Fruit fly (Drosophila melanogaster) whole organism, embryonic: Measurements from ENCODE around the gene Bet5.

ENCODE experiments used
- Antp ChIP-seq: fragments of 200-800 bp; sonication (Bioruptor generic); optimal IDR thresholded peaks from 3 replicates; lab custom pipeline; 2016; ENCODE audit warnings: missing biosample characterization, missing genetic modification characterization
- Atf6 ChIP-seq: fragments of 200-800 bp; sonication (Bioruptor generic); IDR thresholded peaks from 2 replicates; pipeline ENCODE4 v1.3.6; 2022; ENCODE audit warnings: missing biosample characterization, missing genetic modification characterization
- CG10274 ChIP-seq: fragments of 200-800 bp; sonication (Bioruptor generic); optimal IDR thresholded peaks from 3 replicates; lab custom pipeline; 2017; ENCODE audit warnings: missing biosample characterization, mild to moderate bottlenecking, missing genetic modification characterization
- CG12071 ChIP-seq: fragments of 200-800 bp; sonication (Bioruptor generic); optimal IDR thresholded peaks from 3 replicates; lab custom pipeline; 2018; ENCODE audit warnings: missing biosample characterization, mild to moderate bottlenecking, missing genetic modification characterization
- CG14014 ChIP-seq: fragments of 200-800 bp; sonication (Bioruptor generic); IDR thresholded peaks from 2 replicates; pipeline ENCODE4 v1.3.6; 2022; ENCODE audit warnings: missing biosample characterization, missing genetic modification characterization
- CG15601 ChIP-seq: fragments of 200-800 bp; sonication (Bioruptor generic); optimal IDR thresholded peaks from 3 replicates; lab custom pipeline; 2019; ENCODE audit warnings: missing biosample characterization, mild to moderate bottlenecking, missing genetic modification characterization, moderate library complexity
- CG17186 ChIP-seq: fragments of 200-800 bp; sonication (Bioruptor generic); optimal IDR thresholded peaks from 3 replicates; lab custom pipeline; 2017; ENCODE audit warnings: missing biosample characterization, missing genetic modification reagents, missing genetic modification characterization
- CG18476 ChIP-seq: fragments of 200-800 bp; sonication (Bioruptor generic); optimal IDR thresholded peaks from 2 replicates; lab custom pipeline; 2016; ENCODE audit warnings: missing biosample characterization, mild to moderate bottlenecking, missing genetic modification characterization
- CG34376 ChIP-seq: fragments of 200-800 bp; sonication (Bioruptor generic); optimal IDR thresholded peaks from 2 replicates; lab custom pipeline; 2018; ENCODE audit warnings: missing biosample characterization, mild to moderate bottlenecking, missing genetic modification characterization
- CG4360 ChIP-seq: fragments of 200-800 bp; sonication (Bioruptor generic); IDR thresholded peaks from 2 replicates; pipeline ENCODE4 v1.3.6; 2022; ENCODE audit warnings: missing biosample characterization, missing genetic modification characterization
- CG4404 ChIP-seq: fragments of 200-800 bp; sonication (Bioruptor generic); IDR thresholded peaks from 2 replicates; pipeline ENCODE4 v1.3.6; 2022; ENCODE audit warnings: missing biosample characterization, missing genetic modification characterization
- CG5180 ChIP-seq: fragments of 200-800 bp; sonication (Bioruptor generic); optimal IDR thresholded peaks from 3 replicates; lab custom pipeline; 2017; ENCODE audit warnings: missing biosample characterization, missing genetic modification characterization, mild to moderate bottlenecking, moderate library complexity, missing genetic modification reagents
- CG5953 ChIP-seq: fragments of 200-800 bp; sonication (Bioruptor generic); IDR thresholded peaks from 2 replicates; pipeline ENCODE4 v1.3.6; 2022; ENCODE audit warnings: missing biosample characterization, missing genetic modification characterization
- CG6683 ChIP-seq: fragments of 200-800 bp; sonication (Bioruptor generic); optimal IDR thresholded peaks from 2 replicates; lab custom pipeline; 2017; ENCODE audit warnings: missing biosample characterization, mild to moderate bottlenecking, missing genetic modification characterization, missing genetic modification reagents
- CG8924 ChIP-seq: fragments of 200-800 bp; optimal IDR thresholded peaks from 3 replicates; lab custom pipeline; 2019; ENCODE audit warnings: missing biosample characterization, mild to moderate bottlenecking, missing genetic modification characterization, moderate library complexity
- Ets97D ChIP-seq: fragments of 200-800 bp; sonication (Bioruptor generic); optimal IDR thresholded peaks from 3 replicates; lab custom pipeline; 2016; ENCODE audit warnings: missing biosample characterization, missing genetic modification characterization
- HLH4C ChIP-seq: fragments of 200-800 bp; sonication (Bioruptor generic); IDR thresholded peaks from 3 replicates; pipeline ENCODE4 v1.3.6; 2022; ENCODE audit warnings: missing biosample characterization, missing genetic modification characterization; ENCODE audit not compliant: partially characterized antibody
- Med ChIP-seq: fragments of 200-800 bp; sonication (Bioruptor generic); peaks from one replicate; lab custom pipeline; 2016; ENCODE audit warnings: missing biosample characterization, missing genetic modification characterization, mild to moderate bottlenecking, inconsistent platforms, moderate library complexity
- Meics ChIP-seq: fragments of 200-800 bp; sonication (Bioruptor generic); optimal IDR thresholded peaks from 2 replicates; lab custom pipeline; 2017; ENCODE audit warnings: missing biosample characterization, mild to moderate bottlenecking, missing genetic modification characterization
- NC2β ChIP-seq: fragments of 200-800 bp; sonication (Bioruptor generic); optimal IDR thresholded peaks from 2 replicates; lab custom pipeline; 2016; ENCODE audit warnings: missing biosample characterization, missing genetic modification characterization
- Pdp1 ChIP-seq, 2 experiments: fragments of 200-800 bp; sonication (Bioruptor generic); optimal IDR thresholded peaks; 3 replicates each; lab custom pipeline; 2016; ENCODE audit warnings: missing biosample characterization in 2 of 2, missing genetic modification characterization in 2 of 2, mild to moderate bottlenecking in 1 of 2, moderate library complexity in 1 of 2
- Six4 ChIP-seq: fragments of 200-800 bp; sonication (Bioruptor generic); optimal IDR thresholded peaks from 2 replicates; lab custom pipeline; 2016; ENCODE audit warnings: missing biosample characterization, missing genetic modification characterization
- Sry-β ChIP-seq: fragments of 200-800 bp; sonication (Bioruptor generic); optimal IDR thresholded peaks from 2 replicates; lab custom pipeline; 2018; ENCODE audit warnings: missing biosample characterization, mild to moderate bottlenecking, missing genetic modification characterization, moderate library complexity
- Sry-δ ChIP-seq: fragments of 200-800 bp; sonication (Bioruptor generic); optimal IDR thresholded peaks from 2 replicates; lab custom pipeline; 2016; ENCODE audit warnings: missing biosample characterization, missing genetic modification characterization
- Trl ChIP-seq, 3 experiments: fragments of >200 bp in 2 of 3; fragments of 200-800 bp in 1 of 3; sonication (Bioruptor generic) in 1 of 3; optimal IDR thresholded peaks; 2 replicates in 1 of 3; 3 replicates in 2 of 3; lab custom pipeline; 2016 to 2017; ENCODE audit warnings: missing biosample characterization in 1 of 3, missing genetic modification characterization in 1 of 3
- ato ChIP-seq: fragments of 200-800 bp; sonication (Bioruptor generic); IDR thresholded peaks from 2 replicates; pipeline ENCODE4 v1.3.6; 2022; ENCODE audit warnings: missing biosample characterization, missing genetic modification characterization; ENCODE audit not compliant: partially characterized antibody
- bbx ChIP-seq: fragments of 200-800 bp; sonication (Bioruptor generic); IDR thresholded peaks from 2 replicates; pipeline ENCODE4 v1.3.6; 2022; ENCODE audit warnings: missing biosample characterization, missing genetic modification characterization; ENCODE audit not compliant: partially characterized antibody
- bowl ChIP-seq: fragments of 200-800 bp; sonication (Bioruptor generic); IDR thresholded peaks from 2 replicates; pipeline ENCODE4 v1.3.6; 2022; ENCODE audit warnings: missing biosample characterization, missing genetic modification characterization
- chif ChIP-seq, 2 experiments: fragments of 200-800 bp; sonication (Bioruptor generic); optimal IDR thresholded peaks; 3 replicates each; lab custom pipeline; 2016; ENCODE audit warnings: missing biosample characterization in 2 of 2, missing genetic modification characterization in 2 of 2
- crol ChIP-seq: fragments of 200-800 bp; sonication (Bioruptor generic); IDR thresholded peaks from 2 replicates; pipeline ENCODE4 v1.3.6; 2022; ENCODE audit warnings: missing biosample characterization, missing genetic modification characterization
- emc ChIP-seq: fragments of 200-800 bp; sonication (Bioruptor generic); optimal IDR thresholded peaks from 2 replicates; lab custom pipeline; 2016; ENCODE audit warnings: missing biosample characterization, missing genetic modification characterization
- ems ChIP-seq: fragments of 200-800 bp; sonication (Bioruptor generic); optimal IDR thresholded peaks from 3 replicates; lab custom pipeline; 2016; ENCODE audit warnings: missing biosample characterization, missing genetic modification characterization
- exex ChIP-seq: fragments of 200-800 bp; sonication (Bioruptor generic); optimal IDR thresholded peaks from 4 replicates; lab custom pipeline; 2018; ENCODE audit warnings: missing biosample characterization, mild to moderate bottlenecking, missing genetic modification characterization, moderate library complexity
- gfzf ChIP-seq: fragments of 200-800 bp; sonication (Bioruptor generic); optimal IDR thresholded peaks from 2 replicates; lab custom pipeline; 2016; ENCODE audit warnings: missing biosample characterization, mild to moderate bottlenecking, missing genetic modification characterization, moderate library complexity
- ken ChIP-seq: fragments of 200-800 bp; sonication (Bioruptor generic); IDR thresholded peaks from 3 replicates; pipeline ENCODE4 v1.3.6; 2022; ENCODE audit warnings: missing biosample characterization, missing genetic modification characterization
- lilli ChIP-seq: fragments of 200-800 bp; sonication (Bioruptor generic); optimal IDR thresholded peaks from 3 replicates; lab custom pipeline; 2016; ENCODE audit warnings: missing biosample characterization, missing genetic modification characterization
- luna ChIP-seq: fragments of 200-800 bp; sonication (Bioruptor generic); optimal IDR thresholded peaks from 2 replicates; lab custom pipeline; 2016; ENCODE audit warnings: missing biosample characterization, missing genetic modification characterization
- otp ChIP-seq: fragments of 200-800 bp; sonication (Bioruptor generic); IDR thresholded peaks from 3 replicates; pipeline ENCODE4, ENCODE4 v1.3.6; 2022; ENCODE audit warnings: missing biosample characterization, missing genetic modification characterization
- pan ChIP-seq, 4 experiments: fragments of >200 bp in 3 of 4; fragments of 200-800 bp in 1 of 4; sonication (Bioruptor generic) in 1 of 4; optimal IDR thresholded peaks in 3 of 4; IDR thresholded peaks in 1 of 4; 2 replicates each; pipeline versions ENCODE4 v1.3.6 to Lab custom; 2017 to 2022; ENCODE audit warnings: missing biosample characterization in 2 of 4, missing genetic modification characterization in 2 of 4, mixed read lengths in 1 of 4
- pita ChIP-seq: fragments of 200-800 bp; sonication (Bioruptor generic); optimal IDR thresholded peaks from 2 replicates; lab custom pipeline; 2017; ENCODE audit warnings: missing biosample characterization, mild to moderate bottlenecking, missing genetic modification characterization
- pros ChIP-seq: fragments of 200-800 bp; sonication (Bioruptor generic); optimal IDR thresholded peaks from 3 replicates; lab custom pipeline; 2019; ENCODE audit warnings: missing biosample characterization, mild to moderate bottlenecking, missing genetic modification characterization, moderate library complexity
- run ChIP-seq: fragments of 200-800 bp; sonication (Bioruptor generic); optimal IDR thresholded peaks from 3 replicates; lab custom pipeline; 2018; ENCODE audit warnings: missing biosample characterization, mild to moderate bottlenecking, missing genetic modification characterization
- seq ChIP-seq: fragments of 200-800 bp; sonication (Bioruptor generic); IDR thresholded peaks from 2 replicates; pipeline ENCODE4 v1.3.6; 2022; ENCODE audit warnings: missing biosample characterization, missing genetic modification characterization
- shn ChIP-seq: fragments of 200-800 bp; sonication (Bioruptor generic); optimal IDR thresholded peaks from 3 replicates; lab custom pipeline; 2016; ENCODE audit warnings: missing biosample characterization, missing genetic modification characterization
- sug ChIP-seq: fragments of 200-800 bp; optimal IDR thresholded peaks from 2 replicates; lab custom pipeline; 2019; ENCODE audit warnings: missing biosample characterization, mild to moderate bottlenecking, missing genetic modification characterization, moderate library complexity

Gene Bet5

DNA sequence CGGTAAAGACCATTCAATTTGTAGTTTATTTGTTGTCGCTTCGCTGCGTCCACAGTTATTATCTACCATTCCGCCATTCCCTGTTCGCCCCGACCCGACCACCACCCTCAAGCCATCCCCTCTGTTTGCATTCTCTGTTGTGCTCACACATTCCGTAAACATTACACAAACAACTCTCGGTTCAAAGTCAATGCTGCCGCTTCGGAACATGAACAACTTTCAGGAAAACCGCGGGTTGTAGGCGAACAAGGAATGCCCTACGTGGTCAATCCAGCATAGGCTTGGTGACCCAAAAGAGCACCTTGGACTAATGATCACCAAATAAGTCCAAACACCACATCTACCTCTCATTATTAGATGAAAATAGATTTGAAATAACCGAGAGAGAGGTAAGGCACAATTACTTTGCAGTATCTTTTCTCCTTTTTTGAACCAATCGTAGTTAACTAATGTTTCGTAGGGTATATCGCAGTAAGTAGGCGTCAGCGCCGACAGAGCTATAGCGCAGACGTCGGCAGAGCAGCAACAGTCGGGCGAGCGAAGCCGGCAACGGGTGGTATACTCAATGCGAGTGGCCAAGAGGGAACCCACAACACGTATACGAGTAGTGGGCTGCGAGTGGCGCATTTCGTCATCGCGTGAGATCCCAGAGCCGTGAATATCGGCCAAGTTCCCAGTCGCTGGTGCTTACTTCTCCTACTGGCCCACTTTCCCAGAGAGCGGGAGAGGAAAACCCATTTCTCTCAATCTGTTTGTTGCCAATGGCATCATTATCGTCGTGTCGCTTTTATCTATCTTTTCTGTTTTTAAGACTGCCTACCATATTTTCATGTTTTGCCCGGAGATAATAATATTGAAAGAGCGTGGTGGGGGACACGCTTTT is 23.3 kb downstream of the Bet5 start (continued):
- peak; percentile 25 for TF ChIP-seq gfzf (GFP tag; lab: Kevin White, UChicago)
- peak; percentile 93 to 98 for TF ChIP-seq chif (GFP tag; optimal IDR thresholded peaks at IDR 0.05; lab: Kevin White, UChicago)
- peak; percentile 89 for TF ChIP-seq CG4404 (GFP tag; lab: Robert Waterston, UW)

DNA sequence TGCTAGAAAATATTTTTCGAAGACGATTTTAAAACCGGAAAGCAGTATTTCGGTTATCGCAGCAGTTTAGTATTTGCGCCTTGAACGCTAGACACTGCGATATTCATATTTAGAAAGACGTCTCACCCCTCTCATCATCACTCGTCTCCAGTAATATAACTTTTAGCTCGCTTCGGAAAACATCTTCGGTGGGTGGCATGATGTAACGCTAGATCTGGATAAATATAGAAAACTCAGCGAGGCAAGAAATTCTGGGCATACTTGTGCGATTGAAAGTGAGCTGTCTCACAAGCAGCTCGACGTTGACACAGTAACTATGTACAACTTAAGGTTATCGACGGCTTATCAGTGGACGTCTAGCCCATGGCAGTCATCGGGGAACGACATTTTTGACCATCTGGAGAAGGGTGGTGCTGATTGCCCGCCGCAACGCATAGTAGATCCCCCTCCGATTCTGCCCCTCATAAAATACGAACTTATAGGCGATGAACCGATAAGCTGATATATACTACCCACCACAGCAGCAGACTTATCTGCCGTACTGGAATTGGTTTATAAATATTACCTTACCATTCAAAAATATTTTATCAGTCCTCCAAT is 24.1 kb downstream of the Bet5 start:
- TF ChIP-seq CG14014 (GFP tag; lab: Robert Waterston, UW) (no peak), CG18476 (GFP tag; lab: Kevin White, UChicago) (no peak), CG10274 (GFP tag; lab: Kevin White, UChicago) (no peak), emc (GFP tag; lab: Kevin White, UChicago) (no peak), seq (GFP tag; lab: Robert Waterston, UW) (no peak), CG12071 (no peak), CG6683 (GFP tag; lab: Kevin White, UChicago) (no peak), pan (optimal IDR thresholded peaks at IDR 0.05; lab: Kevin White, UChicago) (no peak), pan (GFP tag; optimal IDR thresholded peaks at IDR 0.05 in 1 of 2, IDR thresholded peaks at IDR 0.05 in 1 of 2) (peak in 1 of 2 experiments; percentile 19), CG4360 (0 out of 2 replicates have a peak, but pooled peaks have one; percentile 7), pros (no peak), CG34376 (GFP tag; lab: Kevin White, UChicago) (peak; percentile 18), CG5180 (peak; percentile 33), otp (GFP tag; lab: Robert Waterston, UW) (no peak), exex (tag; lab: Kevin White, UChicago) (peak; percentile 35), lilli (no peak), crol (peak; percentile 45; the same call in 1 of the 2 replicates), CG15601 (no peak), CG17186 (GFP tag; lab: Kevin White, UChicago) (no peak), bowl (GFP tag; lab: Robert Waterston, UW) (no peak), Atf6 (GFP tag; lab: Robert Waterston, UW) (0 out of 2 replicates have a peak, but pooled peaks have one; percentile 10), ken (no peak), CG5953 (GFP tag; lab: Robert Waterston, UW) (0 out of 2 replicates have a peak, but pooled peaks have one; percentile 11), CG8924 (no peak), Ets97D (GFP tag; lab: Kevin White, UChicago) (no peak), ato (GFP tag; lab: Robert Waterston, UW) (no peak), NC2β (GFP tag; lab: Kevin White, UChicago) (no peak), Antp (GFP tag; lab: Kevin White, UChicago) (no peak), Trl (optimal IDR thresholded peaks at IDR 0.05; lab: Kevin White, UChicago) (peak in 1 of 2 experiments; percentile 51), Trl (GFP tag; optimal IDR thresholded peaks at IDR 0.05; lab: Kevin White, UChicago) (no peak), Pdp1 (GFP tag; optimal IDR thresholded peaks at IDR 0.05; lab: Kevin White, UChicago) (peak in 1 of 2 experiments; percentile 67), Sry-δ (GFP tag; lab: Kevin White, UChicago) (no peak), pita (no peak), luna (no peak), Meics (GFP tag; lab: Kevin White, UChicago) (no peak), sug (peak; percentile 65), Sry-β (no peak), shn (GFP tag; lab: Kevin White, UChicago) (no peak), run (tag; lab: Kevin White, UChicago) (no peak), HLH4C (0 out of 3 replicates have a peak, but pooled peaks have one; percentile 8), Med (peak; percentile 79), ems (GFP tag; lab: Kevin White, UChicago) (no peak), Six4 (no peak), bbx (GFP tag; lab: Robert Waterston, UW) (no peak)
